Fruit fly (Drosophila melanogaster) whole organism, embryonic: ENCODE measurements around the gene soti.
A peak's percentile ranks its signal among the peaks of the same experiment; 100 is the strongest.

ENCODE experiments used
- Ada2b ChIP-seq: fragments of 200-800 bp; sonication (Bioruptor generic); IDR thresholded peaks from 2 replicates; pipeline ENCODE4 v1.3.6; 2022; ENCODE audit warnings: missing biosample characterization, missing genetic modification characterization
- Atf6 ChIP-seq: fragments of 200-800 bp; sonication (Bioruptor generic); IDR thresholded peaks from 2 replicates; pipeline ENCODE4 v1.3.6; 2022; ENCODE audit warnings: missing biosample characterization, missing genetic modification characterization
- B-H1 ChIP-seq: fragments of 200-800 bp; sonication (Bioruptor generic); IDR thresholded peaks from 3 replicates; pipeline ENCODE4 v1.3.6; 2022; ENCODE audit warnings: missing biosample characterization, missing genetic modification characterization
- BtbVII ChIP-seq: fragments of 200-800 bp; sonication (Bioruptor generic); optimal IDR thresholded peaks from 3 replicates; lab custom pipeline; 2017; ENCODE audit warnings: missing biosample characterization, mild to moderate bottlenecking, missing genetic modification characterization
- C15 ChIP-seq: fragments of 200-800 bp; sonication (Bioruptor generic); IDR thresholded peaks from 3 replicates; pipeline ENCODE4 v1.3.6; 2022; ENCODE audit warnings: missing biosample characterization, missing genetic modification characterization
- CG10565 ChIP-seq: fragments of 200-800 bp; sonication (Bioruptor generic); optimal IDR thresholded peaks from 3 replicates; lab custom pipeline; 2016; ENCODE audit warnings: missing biosample characterization, mild to moderate bottlenecking, missing genetic modification characterization
- CG1647 ChIP-seq: fragments of 200-800 bp; sonication (Bioruptor generic); optimal IDR thresholded peaks from 3 replicates; lab custom pipeline; 2016; ENCODE audit warnings: missing biosample characterization, missing genetic modification characterization
- CG18011 ChIP-seq: fragments of 200-800 bp; sonication (Bioruptor generic); optimal IDR thresholded peaks from 2 replicates; lab custom pipeline; 2017; ENCODE audit warnings: missing biosample characterization, missing genetic modification characterization, mild to moderate bottlenecking, moderate library complexity, missing genotype
- CG2116 ChIP-seq: fragments of 200-800 bp; sonication (Bioruptor generic); optimal IDR thresholded peaks from 3 replicates; lab custom pipeline; 2018; ENCODE audit warnings: missing biosample characterization, mild to moderate bottlenecking, missing genetic modification characterization
- CG2120 ChIP-seq: fragments of 200-800 bp; sonication (Bioruptor generic); optimal IDR thresholded peaks from 3 replicates; lab custom pipeline; 2016; ENCODE audit warnings: missing biosample characterization, missing genetic modification characterization
- CG3163 ChIP-seq: fragments of 200-800 bp; sonication (Bioruptor generic); optimal IDR thresholded peaks from 3 replicates; lab custom pipeline; 2016; ENCODE audit warnings: missing biosample characterization, missing genetic modification characterization
- CG5180 ChIP-seq: fragments of 200-800 bp; sonication (Bioruptor generic); optimal IDR thresholded peaks from 3 replicates; lab custom pipeline; 2017; ENCODE audit warnings: missing biosample characterization, missing genetic modification characterization, mild to moderate bottlenecking, moderate library complexity, missing genetic modification reagents
- CG5245 ChIP-seq: fragments of 200-800 bp; sonication (Bioruptor generic); optimal IDR thresholded peaks from 3 replicates; lab custom pipeline; 2016; ENCODE audit warnings: missing biosample characterization, missing genetic modification characterization
- CG6689 ChIP-seq: fragments of 200-800 bp; sonication (Bioruptor generic); IDR thresholded peaks from 2 replicates; pipeline ENCODE4 v1.3.6; 2022; ENCODE audit warnings: missing biosample characterization, missing genetic modification characterization
- CG6791 ChIP-seq: fragments of 200-800 bp; sonication (Bioruptor generic); IDR thresholded peaks from 3 replicates; pipeline ENCODE4 v1.3.6; 2022; ENCODE audit warnings: missing biosample characterization, missing genetic modification characterization; ENCODE audit not compliant: partially characterized antibody
- CG7271 ChIP-seq: fragments of 200-800 bp; sonication (Bioruptor generic); optimal IDR thresholded peaks from 2 replicates; lab custom pipeline; 2018; ENCODE audit warnings: missing biosample characterization, mild to moderate bottlenecking, missing genetic modification characterization, moderate library complexity
- CG8765 ChIP-seq: fragments of 200-800 bp; sonication (Bioruptor generic); IDR thresholded peaks from 2 replicates; pipeline ENCODE4 v1.3.6; 2022; ENCODE audit warnings: missing biosample characterization, missing genetic modification characterization
- CG9609 ChIP-seq: fragments of 200-800 bp; sonication (Bioruptor generic); optimal IDR thresholded peaks from 3 replicates; lab custom pipeline; 2016; ENCODE audit warnings: missing biosample characterization, missing genetic modification characterization
- Eip74EF ChIP-seq, 2 experiments: fragments of 200-800 bp in 1 of 2; fragments of >200 bp in 1 of 2; sonication (Bioruptor generic) in 1 of 2; optimal IDR thresholded peaks; 2 replicates each; lab custom pipeline; 2017 to 2019; ENCODE audit warnings: missing biosample characterization in 2 of 2, missing genetic modification characterization in 2 of 2, mild to moderate bottlenecking in 1 of 2, moderate library complexity in 1 of 2
- Gug ChIP-seq: fragments of 200-800 bp; sonication (Bioruptor generic); IDR thresholded peaks from 4 replicates; pipeline ENCODE4 v1.3.6; 2022; ENCODE audit warnings: missing biosample characterization, missing genetic modification characterization
- H15 ChIP-seq: fragments of 200-800 bp; sonication (Bioruptor generic); IDR thresholded peaks from 3 replicates; pipeline ENCODE4 v1.3.6; 2022; ENCODE audit warnings: missing biosample characterization, missing genetic modification characterization
- HmgD ChIP-seq: fragments of 200-800 bp; sonication (Bioruptor generic); optimal IDR thresholded peaks from 3 replicates; lab custom pipeline; 2016; ENCODE audit warnings: missing biosample characterization, missing genetic modification characterization
- Hr39 ChIP-seq: fragments of >200 bp; optimal IDR thresholded peaks from 2 replicates; lab custom pipeline; 2017
- Hr51 ChIP-seq, 2 experiments: fragments of 200-800 bp; sonication (Bioruptor generic); optimal IDR thresholded peaks; 2 replicates in 1 of 2; 3 replicates in 1 of 2; lab custom pipeline; 2016 to 2018; ENCODE audit warnings: missing biosample characterization in 2 of 2, missing genetic modification characterization in 2 of 2, mild to moderate bottlenecking in 1 of 2, moderate library complexity in 1 of 2
- Hr78 ChIP-seq, 2 experiments: fragments of 200-800 bp in 1 of 2; fragments of >200 bp in 1 of 2; sonication (Bioruptor generic) in 1 of 2; optimal IDR thresholded peaks; 2 replicates each; lab custom pipeline; 2017 to 2019; ENCODE audit warnings: missing biosample characterization in 2 of 2, missing genetic modification characterization in 2 of 2, mild to moderate bottlenecking in 1 of 2, moderate library complexity in 1 of 2
- Lpt ChIP-seq: fragments of >200 bp; optimal IDR thresholded peaks from 2 replicates; lab custom pipeline; 2018; ENCODE audit warnings: missing biosample characterization, missing genetic modification characterization
- Mad ChIP-seq: fragments of 200-800 bp; sonication (Bioruptor generic); optimal IDR thresholded peaks from 2 replicates; lab custom pipeline; 2016; ENCODE audit warnings: missing biosample characterization, missing genetic modification characterization
- Nf-YC ChIP-seq: fragments of 200-800 bp; optimal IDR thresholded peaks from 3 replicates; lab custom pipeline; 2019; ENCODE audit warnings: missing biosample characterization, mild to moderate bottlenecking, missing genetic modification characterization, moderate library complexity
- Oaz ChIP-seq: fragments of 200-800 bp; sonication (Bioruptor generic); IDR thresholded peaks from 2 replicates; pipeline ENCODE4 v1.3.6; 2022; ENCODE audit warnings: missing biosample characterization, missing genetic modification characterization
- Sry-δ ChIP-seq: fragments of 200-800 bp; sonication (Bioruptor generic); optimal IDR thresholded peaks from 2 replicates; lab custom pipeline; 2016; ENCODE audit warnings: missing biosample characterization, missing genetic modification characterization
- Tbp ChIP-seq: fragments of >200 bp; optimal IDR thresholded peaks from 2 replicates; lab custom pipeline; 2018; ENCODE audit warnings: missing biosample characterization, missing genetic modification characterization
- Xbp1 ChIP-seq: fragments of 200-800 bp; sonication (Bioruptor generic); optimal IDR thresholded peaks from 3 replicates; lab custom pipeline; 2016; ENCODE audit warnings: missing biosample characterization, mild to moderate bottlenecking, missing genetic modification characterization
- YL-1 ChIP-seq: fragments of 200-800 bp; sonication (Bioruptor generic); optimal IDR thresholded peaks from 3 replicates; lab custom pipeline; 2017; ENCODE audit warnings: missing biosample characterization, mild to moderate bottlenecking, missing genetic modification characterization
- bigmax ChIP-seq: fragments of 200-800 bp; sonication (Bioruptor generic); optimal IDR thresholded peaks from 2 replicates; lab custom pipeline; 2018; ENCODE audit warnings: missing biosample characterization, mild to moderate bottlenecking, missing genetic modification characterization
- ci ChIP-seq: fragments of 200-800 bp; sonication (Bioruptor generic); IDR thresholded peaks from 3 replicates; pipeline ENCODE4 v1.3.6; 2022; ENCODE audit warnings: missing biosample characterization, missing genetic modification characterization
- crp ChIP-seq, 2 experiments: fragments of 200-800 bp; sonication (Bioruptor generic); optimal IDR thresholded peaks; 2 replicates in 1 of 2; 3 replicates in 1 of 2; lab custom pipeline; 2017; ENCODE audit warnings: missing biosample characterization in 2 of 2, missing genetic modification characterization in 2 of 2, mild to moderate bottlenecking in 1 of 2, moderate library complexity in 1 of 2
- da ChIP-seq: fragments of 200-800 bp; sonication (Bioruptor generic); optimal IDR thresholded peaks from 2 replicates; lab custom pipeline; 2016; ENCODE audit warnings: missing biosample characterization, missing genetic modification characterization
- dm ChIP-seq: fragments of 200-800 bp; sonication (Bioruptor generic); optimal IDR thresholded peaks from 3 replicates; lab custom pipeline; 2016; ENCODE audit warnings: missing biosample characterization, missing genetic modification characterization
- eve ChIP-seq, 2 experiments: fragments of >200 bp; optimal IDR thresholded peaks; 2 replicates each; lab custom pipeline; 2017; ENCODE audit warnings: missing biosample characterization in 2 of 2, missing genetic modification characterization in 2 of 2
- fd102C ChIP-seq: fragments of 200-800 bp; sonication (Bioruptor generic); optimal IDR thresholded peaks from 2 replicates; lab custom pipeline; 2018; ENCODE audit warnings: missing biosample characterization, mild to moderate bottlenecking, missing genetic modification characterization, moderate library complexity
- fd3F ChIP-seq: fragments of 200-800 bp; sonication (Bioruptor generic); optimal IDR thresholded peaks from 2 replicates; lab custom pipeline; 2018; ENCODE audit warnings: missing biosample characterization, mild to moderate bottlenecking, missing genetic modification characterization, moderate library complexity
- gsb-n ChIP-seq: fragments of 200-800 bp; sonication (Bioruptor generic); optimal IDR thresholded peaks from 3 replicates; lab custom pipeline; 2018; ENCODE audit warnings: missing biosample characterization, mild to moderate bottlenecking, missing genetic modification characterization
- jigr1 ChIP-seq: fragments of 200-800 bp; sonication (Bioruptor generic); IDR thresholded peaks from 3 replicates; pipeline ENCODE4 v1.3.6; 2022; ENCODE audit warnings: missing biosample characterization, missing genetic modification characterization
- ken ChIP-seq: fragments of 200-800 bp; sonication (Bioruptor generic); IDR thresholded peaks from 3 replicates; pipeline ENCODE4 v1.3.6; 2022; ENCODE audit warnings: missing biosample characterization, missing genetic modification characterization
- lab ChIP-seq: fragments of 200-800 bp; sonication (Bioruptor generic); optimal IDR thresholded peaks from 3 replicates; lab custom pipeline; 2017; ENCODE audit warnings: missing biosample characterization, missing genetic modification characterization, mild to moderate bottlenecking, moderate library complexity, missing genetic modification reagents
- org-1 ChIP-seq: fragments of 200-800 bp; sonication (Bioruptor generic); optimal IDR thresholded peaks from 2 replicates; lab custom pipeline; 2017; ENCODE audit warnings: missing biosample characterization, missing genetic modification characterization
- pum ChIP-seq: fragments of 200-800 bp; sonication (Bioruptor generic); optimal IDR thresholded peaks from 2 replicates; lab custom pipeline; 2016; ENCODE audit warnings: missing biosample characterization, missing genetic modification characterization
- pzg ChIP-seq: fragments of 200-800 bp; sonication (Bioruptor generic); optimal IDR thresholded peaks from 3 replicates; lab custom pipeline; 2018; ENCODE audit warnings: missing biosample characterization, mild to moderate bottlenecking, missing genetic modification characterization, moderate library complexity
- sim ChIP-seq: fragments of 200-800 bp; sonication (Bioruptor generic); IDR thresholded peaks from 2 replicates; pipeline ENCODE4 v1.3.6; 2022; ENCODE audit warnings: missing biosample characterization, missing genetic modification characterization
- sna ChIP-seq: fragments of 200-800 bp; sonication (Bioruptor generic); IDR thresholded peaks from 2 replicates; pipeline ENCODE4 v1.3.6; 2022; ENCODE audit warnings: missing biosample characterization, missing genetic modification characterization; ENCODE audit not compliant: partially characterized antibody
- stc ChIP-seq: fragments of 200-800 bp; sonication (Bioruptor generic); IDR thresholded peaks from 2 replicates; pipeline ENCODE4 v1.3.6; 2022; ENCODE audit warnings: missing biosample characterization, missing genetic modification characterization
- wor ChIP-seq: fragments of 200-800 bp; sonication (Bioruptor generic); IDR thresholded peaks from 2 replicates; pipeline ENCODE4 v1.3.6; 2022; ENCODE audit warnings: missing biosample characterization, missing genetic modification characterization

Gene soti

DNA sequence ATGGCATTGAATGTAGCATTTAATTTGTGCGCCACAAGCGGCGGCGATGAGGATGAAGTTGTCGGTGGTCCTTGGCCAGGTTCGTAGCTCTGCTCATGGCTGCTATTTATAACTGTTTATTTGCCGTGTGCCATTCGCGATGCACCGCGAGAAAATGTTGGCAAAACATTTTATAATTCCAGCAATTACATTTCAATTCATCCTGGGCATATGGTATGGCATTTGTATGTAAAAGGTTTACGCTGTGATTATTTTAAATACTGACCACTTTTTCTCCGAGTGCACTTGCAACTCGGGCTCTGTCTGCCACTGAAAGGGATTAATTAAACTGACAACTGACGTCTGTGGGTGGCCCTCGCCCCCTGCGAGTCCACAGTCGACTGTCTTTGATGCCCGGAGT, 24.9 kb downstream of the soti start (continued):
- TF ChIP-seq jigr1 (GFP tag; lab: Robert Waterston, UW): no peak
- TF ChIP-seq CG2116: no peak
- TF ChIP-seq Nf-YC (tag; lab: Kevin White, UChicago): no peak
- no peak for TF ChIP-seq Eip74EF (GFP tag; optimal IDR thresholded peaks at IDR 0.05; lab: Kevin White, UChicago)
- TF ChIP-seq Hr78 (GFP tag; optimal IDR thresholded peaks at IDR 0.05; lab: Kevin White, UChicago): no peak
- TF ChIP-seq Ada2b: peak; percentile 25; the same call in 1 of the 2 replicates
- no peak for TF ChIP-seq eve (GFP tag; optimal IDR thresholded peaks at IDR 0.05; lab: Kevin White, UChicago)
- peak; percentile 4; the same call in 1 of the 4 replicates for TF ChIP-seq Gug (GFP tag; lab: Robert Waterston, UW)
- TF ChIP-seq HmgD (GFP tag; lab: Kevin White, UChicago): no peak
- no peak for TF ChIP-seq CG8765 (GFP tag; lab: Robert Waterston, UW)
- TF ChIP-seq stc (GFP tag; lab: Robert Waterston, UW): no peak
- no peak for TF ChIP-seq fd3F (GFP tag; lab: Kevin White, UChicago)
- TF ChIP-seq pum (GFP tag; lab: Kevin White, UChicago): no peak
- no peak for TF ChIP-seq sim (GFP tag; lab: Robert Waterston, UW)
- no peak for TF ChIP-seq C15 (GFP tag; lab: Robert Waterston, UW)
- no peak for TF ChIP-seq CG18011 (GFP tag; lab: Kevin White, UChicago)
- no peak for TF ChIP-seq dm (GFP tag; lab: Kevin White, UChicago)
- TF ChIP-seq Lpt (GFP tag; lab: Kevin White, UChicago): no peak
- no peak for TF ChIP-seq CG1647 (GFP tag; lab: Kevin White, UChicago)
- no peak for TF ChIP-seq pzg (GFP tag; lab: Kevin White, UChicago)
- TF ChIP-seq Xbp1 (GFP tag; lab: Kevin White, UChicago): peak; percentile 32
- TF ChIP-seq Hr39 (lab: Kevin White, UChicago): no peak
- TF ChIP-seq gsb-n (tag; lab: Kevin White, UChicago): no peak
- TF ChIP-seq CG6689 (GFP tag; lab: Robert Waterston, UW): peak; percentile 58
- TF ChIP-seq BtbVII (GFP tag; lab: Kevin White, UChicago): no peak
- no peak for TF ChIP-seq Atf6 (GFP tag; lab: Robert Waterston, UW)
- TF ChIP-seq sna (GFP tag; lab: Robert Waterston, UW): no peak
- no peak for TF ChIP-seq CG3163
- peak; percentile 35 for TF ChIP-seq org-1
- TF ChIP-seq lab: peak; percentile 64
- no peak for TF ChIP-seq bigmax (GFP tag; lab: Kevin White, UChicago)
- peak; percentile 15 for TF ChIP-seq CG9609 (GFP tag; lab: Kevin White, UChicago)
- no peak for TF ChIP-seq da (GFP tag; lab: Kevin White, UChicago)
- TF ChIP-seq ken (GFP tag; lab: Robert Waterston, UW): 0 out of 3 replicates have a peak, but pooled peaks have one; percentile 42
- no peak for TF ChIP-seq CG6791 (GFP tag; lab: Robert Waterston, UW)
- TF ChIP-seq H15 (GFP tag; lab: Robert Waterston, UW): 0 out of 3 replicates have a peak, but pooled peaks have one; percentile 37
- TF ChIP-seq fd102C: no peak
- TF ChIP-seq CG5245: no peak
- TF ChIP-seq Sry-δ (GFP tag; lab: Kevin White, UChicago): no peak
- peak in 1 of 2 experiments; percentile 41 for TF ChIP-seq Hr51 (GFP tag; optimal IDR thresholded peaks at IDR 0.05; lab: Kevin White, UChicago)
- no peak for TF ChIP-seq YL-1 (GFP tag; lab: Kevin White, UChicago)
- TF ChIP-seq crp (GFP tag; optimal IDR thresholded peaks at IDR 0.05; lab: Kevin White, UChicago): no peak
- TF ChIP-seq Mad (GFP tag; lab: Kevin White, UChicago): no peak
- no peak for TF ChIP-seq CG5180 (GFP tag; lab: Kevin White, UChicago)
- peak; percentile 64; the same call in 1 of the 3 replicates for TF ChIP-seq ci (GFP tag; lab: Robert Waterston, UW)
- TF ChIP-seq B-H1: peak; percentile 24; the same call in 1 of the 3 replicates
- no peak for TF ChIP-seq CG7271 (tag; lab: Kevin White, UChicago)
- TF ChIP-seq CG10565 (GFP tag; lab: Kevin White, UChicago): no peak
- TF ChIP-seq wor (GFP tag; lab: Robert Waterston, UW): no peak
- TF ChIP-seq CG2120 (GFP tag; lab: Kevin White, UChicago): peak; percentile 62
- TF ChIP-seq Oaz (GFP tag; lab: Robert Waterston, UW): no peak
- TF ChIP-seq Tbp (GFP tag; lab: Kevin White, UChicago): no peak
